Fruit fly (Drosophila melanogaster) whole organism, wandering third instar larva: ENCODE measurements around the gene MED17.

ENCODE experiments used
- Abd-B ChIP-seq: fragments of >200 bp; optimal IDR thresholded peaks from 2 replicates; lab custom pipeline; 2017; ENCODE audit warnings: missing biosample characterization, missing genetic modification characterization
- Hr78 ChIP-seq: fragments of >200 bp; optimal IDR thresholded peaks from 2 replicates; lab custom pipeline; 2017; ENCODE audit warnings: missing biosample characterization, missing genetic modification characterization
- Rel ChIP-seq, 2 experiments: fragments of 200-800 bp; sonication (Bioruptor generic) in 1 of 2; optimal IDR thresholded peaks; 2 replicates in 1 of 2; 3 replicates in 1 of 2; lab custom pipeline; 2016 to 2019; ENCODE audit warnings: mild to moderate bottlenecking in 2 of 2, missing biosample characterization in 2 of 2, missing genetic modification characterization in 2 of 2, moderate library complexity in 1 of 2
- Sp1 ChIP-seq: fragments of 200-800 bp; sonication (Bioruptor generic); optimal IDR thresholded peaks from 3 replicates; lab custom pipeline; 2019; ENCODE audit warnings: missing biosample characterization, mild to moderate bottlenecking, missing genetic modification characterization, moderate library complexity
- br ChIP-seq: fragments of 200-800 bp; sonication (Bioruptor generic); optimal IDR thresholded peaks from 2 replicates; lab custom pipeline; 2016; ENCODE audit warnings: missing biosample characterization, missing genetic modification characterization
- dsf ChIP-seq: sonication (Bioruptor generic); optimal IDR thresholded peaks from 2 replicates; lab custom pipeline; 2016; ENCODE audit warnings: missing biosample characterization, missing genetic modification characterization, borderline replicate concordance
- h ChIP-seq: fragments of 200-800 bp; sonication (Bioruptor generic); optimal IDR thresholded peaks from 3 replicates; lab custom pipeline; 2016; ENCODE audit warnings: missing biosample characterization, mild to moderate bottlenecking, missing genetic modification characterization
- pan ChIP-seq: fragments of >200 bp; optimal IDR thresholded peaks from 2 replicates; lab custom pipeline; 2017
- psq ChIP-seq: fragments of 200-800 bp; sonication (Bioruptor generic); optimal IDR thresholded peaks from 3 replicates; lab custom pipeline; 2017; ENCODE audit warnings: missing biosample characterization, mild to moderate bottlenecking, missing genetic modification characterization, moderate library complexity
- sv ChIP-seq: fragments of 200-800 bp; sonication (Bioruptor generic); optimal IDR thresholded peaks from 3 replicates; lab custom pipeline; 2016; ENCODE audit warnings: missing biosample characterization, missing genetic modification characterization
- tai ChIP-seq: sonication (Bioruptor generic); optimal IDR thresholded peaks from 2 replicates; lab custom pipeline; 2016; ENCODE audit warnings: missing biosample characterization, missing genetic modification characterization
- usp ChIP-seq: fragments of >200 bp; optimal IDR thresholded peaks from 2 replicates; lab custom pipeline; 2017; ENCODE audit warnings: missing biosample characterization, missing genetic modification characterization

dm6 chr3R:18232187-18232586 is 43.3 kb downstream of the MED17 start:
- TF ChIP-seq psq = no peak
- no peak for TF ChIP-seq usp
- TF ChIP-seq h = no peak
- no peak for TF ChIP-seq tai
- TF ChIP-seq Hr78 = no peak
- TF ChIP-seq br (GFP tag; lab: Kevin White, UChicago) = no peak
- TF ChIP-seq dsf (GFP tag; lab: Kevin White, UChicago) = no peak
- no peak for TF ChIP-seq Abd-B (GFP tag; lab: Kevin White, UChicago)
- TF ChIP-seq Sp1 (GFP tag; lab: Kevin White, UChicago) = no peak
- no peak for TF ChIP-seq pan (lab: Kevin White, UChicago)
- TF ChIP-seq sv (GFP tag; lab: Kevin White, UChicago) = no peak
- TF ChIP-seq Rel (GFP tag; optimal IDR thresholded peaks at IDR 0.05; lab: Kevin White, UChicago) = no peak
- TF ChIP-seq Rel (tag; optimal IDR thresholded peaks at IDR 0.05; lab: Kevin White, UChicago) = no peak
